Fruit fly (Drosophila melanogaster) whole organism, adult: ENCODE results near the gene psidin.

ENCODE experiments used
- CG11617 ChIP-seq: fragments of 200-800 bp; sonication (Bioruptor generic); optimal IDR thresholded peaks from 2 replicates; lab custom pipeline; 2017; ENCODE audit warnings: mild to moderate bottlenecking, missing biosample characterization, missing genetic modification reagents, missing genetic modification characterization
- CG12768 ChIP-seq: fragments of 200-800 bp; sonication (Bioruptor generic); optimal IDR thresholded peaks from 2 replicates; lab custom pipeline; 2017; ENCODE audit warnings: missing biosample characterization, missing genetic modification characterization, mild to moderate bottlenecking, moderate library complexity, missing genetic modification reagents
- CG14711 ChIP-seq: fragments of 200-800 bp; sonication (Bioruptor generic); optimal IDR thresholded peaks from 2 replicates; lab custom pipeline; 2018; ENCODE audit warnings: missing biosample characterization, mild to moderate bottlenecking, missing genetic modification characterization, moderate library complexity
- CG1620 ChIP-seq: fragments of 200-800 bp; sonication (Bioruptor generic); optimal IDR thresholded peaks from 2 replicates; lab custom pipeline; 2016; ENCODE audit warnings: missing biosample characterization, missing genetic modification characterization
- CG33017 ChIP-seq: fragments of 200-800 bp; sonication (Bioruptor generic); optimal IDR thresholded peaks from 2 replicates; lab custom pipeline; 2018; ENCODE audit warnings: missing biosample characterization, mild to moderate bottlenecking, missing genetic modification characterization, moderate library complexity
- CG5204 ChIP-seq: fragments of 200-800 bp; sonication (Bioruptor generic); optimal IDR thresholded peaks from 2 replicates; lab custom pipeline; 2016; ENCODE audit warnings: missing biosample characterization, missing genetic modification characterization
- CG7045 ChIP-seq: fragments of 200-800 bp; sonication (Bioruptor generic); optimal IDR thresholded peaks from 2 replicates; lab custom pipeline; 2017; ENCODE audit warnings: missing biosample characterization, mild to moderate bottlenecking, missing genetic modification characterization
- CG7101 ChIP-seq: fragments of 200-800 bp; sonication (Bioruptor generic); optimal IDR thresholded peaks from 2 replicates; lab custom pipeline; 2018; ENCODE audit warnings: missing biosample characterization, mild to moderate bottlenecking, missing genetic modification characterization, moderate library complexity
- Clk ChIP-seq: fragments of 200-800 bp; sonication (Bioruptor generic); optimal IDR thresholded peaks from 2 replicates; lab custom pipeline; 2017; ENCODE audit warnings: missing biosample characterization, missing genetic modification characterization
- Crg-1 ChIP-seq: fragments of 200-800 bp; sonication (Bioruptor generic); optimal IDR thresholded peaks from 2 replicates; lab custom pipeline; 2016; ENCODE audit warnings: missing biosample characterization, missing genetic modification characterization
- Hr96 ChIP-seq: fragments of 200-800 bp; sonication (Bioruptor generic); optimal IDR thresholded peaks from 2 replicates; lab custom pipeline; 2016; ENCODE audit warnings: missing biosample characterization, missing genetic modification characterization
- Mnt ChIP-seq: fragments of 200-800 bp; sonication (Bioruptor generic); optimal IDR thresholded peaks from 2 replicates; lab custom pipeline; 2016; ENCODE audit warnings: missing biosample characterization, mild to moderate bottlenecking, missing genetic modification characterization
- bab1 ChIP-seq: fragments of 200-800 bp; sonication (Bioruptor generic); optimal IDR thresholded peaks from 3 replicates; lab custom pipeline; 2019; ENCODE audit warnings: missing biosample characterization, mild to moderate bottlenecking, missing genetic modification characterization, moderate library complexity
- cic ChIP-seq: fragments of 200-800 bp; sonication (Bioruptor generic); optimal IDR thresholded peaks from 2 replicates; lab custom pipeline; 2017; ENCODE audit warnings: missing biosample characterization, mild to moderate bottlenecking, missing genetic modification characterization, moderate library complexity
- cnc ChIP-seq, 2 experiments: fragments of >200 bp; optimal IDR thresholded peaks; 2 replicates each; lab custom pipeline; 2017
- kay ChIP-seq: fragments of 200-800 bp; sonication (Bioruptor generic); peaks from one replicate; lab custom pipeline; 2016; ENCODE audit warnings: missing biosample characterization, missing genetic modification characterization, borderline replicate concordance
- ovo ChIP-seq: fragments of 200-800 bp; sonication (Bioruptor generic); optimal IDR thresholded peaks from 2 replicates; lab custom pipeline; 2016; ENCODE audit warnings: missing biosample characterization, missing genetic modification characterization
- pad ChIP-seq: fragments of 200-800 bp; sonication (Bioruptor generic); optimal IDR thresholded peaks from 3 replicates; lab custom pipeline; 2017; ENCODE audit warnings: missing biosample characterization, missing genetic modification characterization, mild to moderate bottlenecking, moderate library complexity, missing genetic modification reagents
- tj ChIP-seq: fragments of 200-800 bp; sonication (Bioruptor generic); optimal IDR thresholded peaks from 3 replicates; lab custom pipeline; 2017; ENCODE audit warnings: missing biosample characterization, mild to moderate bottlenecking, missing genetic modification characterization, moderate library complexity
- toe ChIP-seq: fragments of 200-800 bp; sonication (Bioruptor generic); optimal IDR thresholded peaks from 2 replicates; lab custom pipeline; 2016; ENCODE audit warnings: missing biosample characterization, missing genetic modification characterization

psidin gene

dm6 chr3R:20021152-20021769, at the start of gene psidin, which contains the start of gene PIG-L:
Gene psidin (plus strand): TSS chr3R:20021704.
Gene PIG-L (minus strand): TSS chr3R:20021338.
- TF ChIP-seq Clk (peak; percentile 10), CG14711 (tag; lab: Kevin White, UChicago) (peak; percentile 59), CG7045 (GFP tag; lab: Kevin White, UChicago) (peak; percentile 85), bab1 (GFP tag; lab: Kevin White, UChicago) (peak; percentile 25), Hr96 (GFP tag; lab: Kevin White, UChicago) (peak; percentile 86), ovo (GFP tag; lab: Kevin White, UChicago) (peak; percentile 62), tj (peak; percentile 69), kay (GFP tag; lab: Kevin White, UChicago) (no peak), toe (peak; percentile 84), CG12768 (GFP tag; lab: Kevin White, UChicago) (peak; percentile 58), CG5204 (GFP tag; lab: Kevin White, UChicago) (peak; percentile 94), Mnt (GFP tag; lab: Kevin White, UChicago) (peak; percentile 26), CG1620 (peak; percentile 87), cic (GFP tag; lab: Kevin White, UChicago) (peak; percentile 14), pad (GFP tag; lab: Kevin White, UChicago) (peak; percentile 61), Crg-1 (GFP tag; lab: Kevin White, UChicago) (peak; percentile 64), cnc (optimal IDR thresholded peaks at IDR 0.05; lab: Kevin White, UChicago) (no peak), CG33017 (tag; lab: Kevin White, UChicago) (peak; percentile 80), CG11617 (GFP tag; lab: Kevin White, UChicago) (peak; percentile 92), CG7101 (tag; lab: Kevin White, UChicago) (peak; percentile 80)

dm6 chr3R:19972598-19972997, 48.9 kb upstream of the psidin start, which contains the start of gene CG31213:
Gene CG31213 (plus strand): TSS chr3R:19972898.
- TF ChIP-seq CG7045 (GFP tag; lab: Kevin White, UChicago) (no peak), Clk (no peak), CG5204 (GFP tag; lab: Kevin White, UChicago) (no peak), CG33017 (tag; lab: Kevin White, UChicago) (no peak), CG11617 (GFP tag; lab: Kevin White, UChicago) (no peak), Mnt (GFP tag; lab: Kevin White, UChicago) (no peak), CG1620 (no peak), toe (no peak), cnc (optimal IDR thresholded peaks at IDR 0.05; lab: Kevin White, UChicago) (no peak), ovo (GFP tag; lab: Kevin White, UChicago) (no peak), CG14711 (tag; lab: Kevin White, UChicago) (no peak), cic (GFP tag; lab: Kevin White, UChicago) (no peak), Crg-1 (GFP tag; lab: Kevin White, UChicago) (no peak), tj (no peak), bab1 (GFP tag; lab: Kevin White, UChicago) (no peak), kay (GFP tag; lab: Kevin White, UChicago) (no peak)

dm6 chr3R:19985376-19985775, 36.1 kb upstream of the psidin start:
- TF ChIP-seq bab1 (GFP tag; lab: Kevin White, UChicago) (no peak), Clk (no peak), CG7045 (GFP tag; lab: Kevin White, UChicago) (no peak)

dm6 chr3R:19995408-19995807, 26.1 kb upstream of the psidin start:
- TF ChIP-seq Mnt (GFP tag; lab: Kevin White, UChicago): no peak
- no peak for TF ChIP-seq CG33017 (tag; lab: Kevin White, UChicago)
- no peak for TF ChIP-seq ovo (GFP tag; lab: Kevin White, UChicago)
- TF ChIP-seq CG5204 (GFP tag; lab: Kevin White, UChicago): no peak
- no peak for TF ChIP-seq cnc (optimal IDR thresholded peaks at IDR 0.05; lab: Kevin White, UChicago)
- TF ChIP-seq bab1 (GFP tag; lab: Kevin White, UChicago): no peak
- no peak for TF ChIP-seq toe
- no peak for TF ChIP-seq CG7101 (tag; lab: Kevin White, UChicago)
- no peak for TF ChIP-seq CG11617 (GFP tag; lab: Kevin White, UChicago)

dm6 chr3R:19996433-19996832, 25.1 kb upstream of the psidin start:
- TF ChIP-seq Crg-1 (GFP tag; lab: Kevin White, UChicago) (no peak), Mnt (GFP tag; lab: Kevin White, UChicago) (no peak), cic (GFP tag; lab: Kevin White, UChicago) (no peak), CG12768 (GFP tag; lab: Kevin White, UChicago) (no peak), CG1620 (no peak), CG7101 (tag; lab: Kevin White, UChicago) (no peak), Clk (no peak), tj (no peak), kay (GFP tag; lab: Kevin White, UChicago) (no peak), Hr96 (GFP tag; lab: Kevin White, UChicago) (no peak), ovo (GFP tag; lab: Kevin White, UChicago) (no peak), cnc (optimal IDR thresholded peaks at IDR 0.05; lab: Kevin White, UChicago) (no peak), CG11617 (GFP tag; lab: Kevin White, UChicago) (no peak), CG33017 (tag; lab: Kevin White, UChicago) (no peak), pad (GFP tag; lab: Kevin White, UChicago) (no peak), toe (no peak), bab1 (GFP tag; lab: Kevin White, UChicago) (no peak), CG7045 (GFP tag; lab: Kevin White, UChicago) (no peak)
